Worm (Caenorhabditis elegans): ENCODE results near the gene Y75D11A.6.

DNA sequence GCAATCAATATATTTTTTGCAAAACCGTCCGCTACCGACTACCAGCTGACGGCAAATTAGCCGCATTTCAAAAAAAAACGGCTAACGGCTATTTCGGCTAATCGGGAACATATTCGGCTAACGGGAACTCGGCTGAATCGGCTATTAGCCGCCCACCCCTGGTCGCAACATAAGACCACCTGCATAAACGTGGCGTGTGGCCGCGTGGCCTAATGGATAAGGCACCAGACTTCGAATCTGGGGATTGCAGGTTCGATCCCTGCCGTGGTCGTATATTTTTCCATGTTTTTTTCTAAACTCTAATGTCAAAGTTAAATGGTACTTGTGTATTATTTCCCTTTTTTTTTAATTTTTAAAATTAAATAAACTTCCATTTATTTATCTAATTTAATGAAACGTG lies 49.9 kb downstream of the Y75D11A.6 start:
- TF ChIP-seq klf-2 (GFP tag; conservative IDR thresholded peaks at IDR 0.05) (no peak), ref-1 (GFP tag; conservative IDR thresholded peaks at IDR 0.05) (no peak), flt-1 (GFP tag; IDR thresholded peaks at IDR 0.05) (no peak), med-1 (GFP tag; optimal IDR thresholded peaks at IDR 0.05; ENCODE audit: insufficient read depth) (no peak), ztf-23 (GFP tag; IDR thresholded peaks at IDR 0.05) (no peak), T22C8.4 (GFP tag; IDR thresholded peaks at IDR 0.05) (no peak)
